Fruit fly (Drosophila melanogaster): ENCODE measurements around the gene CG12105.
A peak's percentile ranks its signal among the peaks of the same experiment; 100 is the strongest.

The CG12105 gene

dm6 chr3L:1569966-1570276 is 45.7 kb downstream of the CG12105 start (continued):
- no peak for TF ChIP-seq sug (tag; optimal IDR thresholded peaks at IDR 0.05)
- no peak for TF ChIP-seq CG34224 (GFP tag; IDR thresholded peaks at IDR 0.05; ENCODE audit: partially characterized antibody)
- no peak for TF ChIP-seq CG15696 (tag; optimal IDR thresholded peaks at IDR 0.05)
- TF ChIP-seq eyg (GFP tag; optimal IDR thresholded peaks at IDR 0.05) = no peak
- TF ChIP-seq Mad (GFP tag; optimal IDR thresholded peaks at IDR 0.05) = no peak
- TF ChIP-seq Elba2 (GFP tag; optimal IDR thresholded peaks at IDR 0.05) = peak; percentile 7
- no peak for TF ChIP-seq Oaz (GFP tag; IDR thresholded peaks at IDR 0.05)
- TF ChIP-seq Dip3 (GFP tag; optimal IDR thresholded peaks at IDR 0.05) = no peak
- peak in 1 of 2 experiments; percentile 15 for TF ChIP-seq crp (GFP tag; optimal IDR thresholded peaks at IDR 0.05)
- TF ChIP-seq Spps (tag; optimal IDR thresholded peaks at IDR 0.05) = no peak
- TF ChIP-seq lab (GFP tag; optimal IDR thresholded peaks at IDR 0.05) = no peak
- no peak for TF ChIP-seq CG11695 (GFP tag; IDR thresholded peaks at IDR 0.05)
- TF ChIP-seq Gsc (GFP tag; IDR thresholded peaks at IDR 0.05) = no peak
- TF ChIP-seq ind (GFP tag; optimal IDR thresholded peaks at IDR 0.05) = no peak
- TF ChIP-seq Dp (GFP tag; optimal IDR thresholded peaks at IDR 0.05) = no peak
- TF ChIP-seq CG4617 (GFP tag; optimal IDR thresholded peaks at IDR 0.05; ENCODE audit: borderline replicate concordance) = no peak
- peak; percentile 63 for TF ChIP-seq psq (GFP tag; optimal IDR thresholded peaks at IDR 0.05)
- TF ChIP-seq Hr78 (GFP tag; optimal IDR thresholded peaks at IDR 0.05) = no peak
- no peak for TF ChIP-seq bab2 (GFP tag; optimal IDR thresholded peaks at IDR 0.05)
- peak; percentile 18; the same call in 1 of the 2 replicates for TF ChIP-seq MBD-R2 (GFP tag; IDR thresholded peaks at IDR 0.05)
- TF ChIP-seq kah (GFP tag; optimal IDR thresholded peaks at IDR 0.05) = peak; percentile 54
- no peak for TF ChIP-seq CG34422 (GFP tag; IDR thresholded peaks at IDR 0.05)

dm6 chr3L:1569162-1569965 is 46.2 kb downstream of the CG12105 start, which contains the start of gene Tmep:
Tmep (plus strand) TSS chr3L:1569181.
- TF ChIP-seq bab2 (GFP tag; optimal IDR thresholded peaks at IDR 0.05) = no peak
- TF ChIP-seq HHEX (GFP tag; optimal IDR thresholded peaks at IDR 0.05) = no peak
- TF ChIP-seq eve (GFP tag; optimal IDR thresholded peaks at IDR 0.05) = no peak
- no peak for TF ChIP-seq CG7556 (GFP tag; optimal IDR thresholded peaks at IDR 0.05)
- no peak for TF ChIP-seq zen (tag; optimal IDR thresholded peaks at IDR 0.05)
- peak; percentile 33; the same call in 1 of the 2 replicates for TF ChIP-seq amos (GFP tag; IDR thresholded peaks at IDR 0.05; ENCODE audit: partially characterized antibody)
- TF ChIP-seq CG6791 (GFP tag; IDR thresholded peaks at IDR 0.05; ENCODE audit: partially characterized antibody) = no peak
- TF ChIP-seq dmrt11E (tag; optimal IDR thresholded peaks at IDR 0.05) = no peak
- TF ChIP-seq CG33557 (GFP tag; optimal IDR thresholded peaks at IDR 0.05) = no peak
- TF ChIP-seq Lim3 (GFP tag; IDR thresholded peaks at IDR 0.05) = no peak
- no peak for TF ChIP-seq zfh1 (GFP tag; IDR thresholded peaks at IDR 0.05)
- no peak for TF ChIP-seq Antp (GFP tag; optimal IDR thresholded peaks at IDR 0.05)
- no peak for TF ChIP-seq CG10959 (GFP tag; IDR thresholded peaks at IDR 0.05)
- peak; percentile 13 for TF ChIP-seq sug (tag; optimal IDR thresholded peaks at IDR 0.05)
- TF ChIP-seq CkIIα-i1 (GFP tag; IDR thresholded peaks at IDR 0.05) = no peak
- TF ChIP-seq en (GFP tag; optimal IDR thresholded peaks at IDR 0.05) = no peak
- no peak for TF ChIP-seq CG9727 (GFP tag; optimal IDR thresholded peaks at IDR 0.05)
- no peak for TF ChIP-seq CG13424 (tag; optimal IDR thresholded peaks at IDR 0.05)
- no peak for TF ChIP-seq Dll (GFP tag; IDR thresholded peaks at IDR 0.05; ENCODE audit: partially characterized antibody)
- TF ChIP-seq az2 (GFP tag; optimal IDR thresholded peaks at IDR 0.05) = no peak
- TF ChIP-seq unpg (GFP tag; optimal IDR thresholded peaks at IDR 0.05) = no peak
- no peak for TF ChIP-seq E2f2 (GFP tag; IDR thresholded peaks at IDR 0.05)
- TF ChIP-seq CG8281 (tag; optimal IDR thresholded peaks at IDR 0.05) = no peak
- no peak for TF ChIP-seq CG10147 (GFP tag; optimal IDR thresholded peaks at IDR 0.05)
- no peak for TF ChIP-seq CG12744 (GFP tag; optimal IDR thresholded peaks at IDR 0.05)
- no peak for TF ChIP-seq rib (GFP tag; IDR thresholded peaks at IDR 0.05)
- no peak for TF ChIP-seq Rfx (GFP tag; IDR thresholded peaks at IDR 0.05)
- TF ChIP-seq CG31388 (GFP tag; optimal IDR thresholded peaks at IDR 0.05) = no peak
- no peak for TF ChIP-seq trh (GFP tag; optimal IDR thresholded peaks at IDR 0.05)
- TF ChIP-seq p53 (GFP tag; optimal IDR thresholded peaks at IDR 0.05) = no peak
